Worm (Caenorhabditis elegans) whole organism, L2 larva: Measurements from ENCODE around the gene K10D11.6.

Experiments used
- elt-1 ChIP-seq: fragments of 150-350 bp; optimal IDR thresholded peaks from 2 replicates; lab custom pipeline; 2014; ENCODE audit warnings: missing biosample characterization, missing genetic modification characterization
- nhr-11 ChIP-seq: fragments of 150-350 bp; optimal IDR thresholded peaks from 2 replicates; lab custom pipeline; 2014; ENCODE audit warnings: missing biosample characterization, missing genetic modification characterization
- unc-62 ChIP-seq: fragments of 150-350 bp; optimal IDR thresholded peaks from 2 replicates; lab custom pipeline; 2014; ENCODE audit warnings: missing biosample characterization, missing genetic modification reagents, missing genetic modification characterization

- no peak for TF ChIP-seq nhr-11 (tag; lab: Kevin White, UChicago)
- TF ChIP-seq elt-1 (tag; lab: Kevin White, UChicago): no peak
- no peak for TF ChIP-seq unc-62 (GFP tag; lab: Kevin White, UChicago)
Measured at ce11 chrIV:12972780-12973179, 16.5 kb downstream of the K10D11.6 start.
